Fruit fly (Drosophila melanogaster) ovary, adult (tissue): ENCODE measurements around the gene CG15643.

Experiments used
- CG17801 ChIP-seq: fragments of 200-800 bp; optimal IDR thresholded peaks from 2 replicates; lab custom pipeline; 2019; ENCODE audit warnings: missing biosample characterization, mild to moderate bottlenecking, missing genetic modification characterization, moderate library complexity; ENCODE audit not compliant: partially characterized antibody

CG15643 gene

dm6 chrX:15571939-15572338, at the start of gene CG15643:
Gene CG15643, minus strand, starts transcription at chrX:15572149.
- no peak for TF ChIP-seq CG17801

- no peak for TF ChIP-seq CG17801
These were observed 48.7 kb upstream of the CG15643 start for dm6 chrX:15620439-15621227.

dm6 chrX:15619631-15619960, 47.6 kb upstream of the CG15643 start:
- TF ChIP-seq CG17801: no peak

- TF ChIP-seq CG17801: no peak
These were observed 47.1 kb upstream of the CG15643 start for dm6 chrX:15618953-15619630.

dm6 chrX:15617916-15618315, 46.0 kb upstream of the CG15643 start:
- TF ChIP-seq CG17801: no peak

- no peak for TF ChIP-seq CG17801
These were observed 44.6 kb upstream of the CG15643 start for dm6 chrX:15616532-15616931.

- TF ChIP-seq CG17801: no peak
These were observed 44.1 kb upstream of the CG15643 start for dm6 chrX:15616018-15616417.

dm6 chrX:15615426-15615825, 43.5 kb upstream of the CG15643 start:
- peak; percentile 30 for TF ChIP-seq CG17801

dm6 chrX:15611795-15612194, 39.8 kb upstream of the CG15643 start:
- no peak for TF ChIP-seq CG17801

- TF ChIP-seq CG17801: no peak
These were observed 39.0 kb upstream of the CG15643 start for dm6 chrX:15610957-15611356.

dm6 chrX:15610173-15610572, 38.2 kb upstream of the CG15643 start:
- no peak for TF ChIP-seq CG17801

- no peak for TF ChIP-seq CG17801
These were observed 37.4 kb upstream of the CG15643 start for dm6 chrX:15609351-15609750.

- no peak for TF ChIP-seq CG17801
These were observed 36.9 kb upstream of the CG15643 start for dm6 chrX:15608751-15609345.

- TF ChIP-seq CG17801: no peak
These were observed 30.5 kb upstream of the CG15643 start for dm6 chrX:15602438-15602837.

dm6 chrX:15601285-15601684, 29.3 kb upstream of the CG15643 start:
- no peak for TF ChIP-seq CG17801

dm6 chrX:15599697-15600096, 27.7 kb upstream of the CG15643 start:
- no peak for TF ChIP-seq CG17801

- TF ChIP-seq CG17801: no peak
These were observed 22.4 kb upstream of the CG15643 start for dm6 chrX:15594230-15594857.
